Fruit fly (Drosophila melanogaster): ENCODE measurements around the gene CG33722.

CG33722 gene

dm6 chr3R:8240302-8240682 lies 3.6 kb upstream of the CG33722 start, which contains the start of gene Ada2b (continued):
- no peak for TF ChIP-seq CG10147 (GFP tag; optimal IDR thresholded peaks at IDR 0.05)
- TF ChIP-seq Dfd (GFP tag; optimal IDR thresholded peaks at IDR 0.05): no peak
- TF ChIP-seq Oaz (GFP tag; IDR thresholded peaks at IDR 0.05): no peak
- no peak for TF ChIP-seq CHES-1-like (GFP tag; optimal IDR thresholded peaks at IDR 0.05)
- no peak for TF ChIP-seq Hmr (GFP tag; optimal IDR thresholded peaks at IDR 0.05)
- peak; percentile 57 for TF ChIP-seq stwl (tag; optimal IDR thresholded peaks at IDR 0.05)
- no peak for TF ChIP-seq CG4854 (GFP tag; optimal IDR thresholded peaks at IDR 0.05)
- TF ChIP-seq CoRest (tag; optimal IDR thresholded peaks at IDR 0.05): no peak
- TF ChIP-seq CG12769 (tag; optimal IDR thresholded peaks at IDR 0.05): no peak
- no peak for TF ChIP-seq CG7745 (tag; optimal IDR thresholded peaks at IDR 0.05)
- no peak for TF ChIP-seq CG14441 (GFP tag; IDR thresholded peaks at IDR 0.05)
- no peak for TF ChIP-seq PHDP (tag; optimal IDR thresholded peaks at IDR 0.05)
- TF ChIP-seq Awh (GFP tag; IDR thresholded peaks at IDR 0.05): no peak
- TF ChIP-seq CG12219 (GFP tag; optimal IDR thresholded peaks at IDR 0.05): no peak
- TF ChIP-seq CG16813 (GFP tag; IDR thresholded peaks at IDR 0.05; ENCODE audit: partially characterized antibody): peak; percentile 41; the same call in 1 of the 3 replicates
- TF ChIP-seq D19A (tag; optimal IDR thresholded peaks at IDR 0.05): no peak
- TF ChIP-seq crc (GFP tag; optimal IDR thresholded peaks at IDR 0.05): no peak
- no peak for TF ChIP-seq salm (tag; optimal IDR thresholded peaks at IDR 0.05)
- no peak for TF ChIP-seq C15 (GFP tag; IDR thresholded peaks at IDR 0.05)
- TF ChIP-seq CG11695 (GFP tag; IDR thresholded peaks at IDR 0.05): no peak
- no peak for TF ChIP-seq yki (optimal IDR thresholded peaks at IDR 0.05)
- TF ChIP-seq Atf6 (GFP tag; IDR thresholded peaks at IDR 0.05): 0 out of 2 replicates have a peak, but pooled peaks have one; percentile 6
- no peak for TF ChIP-seq Fer2 (tag; optimal IDR thresholded peaks at IDR 0.05)
- no peak for TF ChIP-seq lov (optimal IDR thresholded peaks at IDR 0.05)
- 0 out of 3 replicates have a peak, but pooled peaks have one; percentile 2 for TF ChIP-seq lov (GFP tag; IDR thresholded peaks at IDR 0.05)
- TF ChIP-seq Max (GFP tag; optimal IDR thresholded peaks at IDR 0.05): no peak
- no peak for TF ChIP-seq CG18619 (GFP tag; optimal IDR thresholded peaks at IDR 0.05)
- no peak for TF ChIP-seq sc (optimal IDR thresholded peaks at IDR 0.05)
- TF ChIP-seq sc (GFP tag; optimal IDR thresholded peaks at IDR 0.05): no peak
- no peak for TF ChIP-seq fd3F (GFP tag; optimal IDR thresholded peaks at IDR 0.05)
- no peak for TF ChIP-seq wek (GFP tag; optimal IDR thresholded peaks at IDR 0.05)
- no peak for TF ChIP-seq CG2889 (GFP tag; IDR thresholded peaks at IDR 0.05)
- TF ChIP-seq Hr51 (GFP tag; optimal IDR thresholded peaks at IDR 0.05): no peak
- no peak for TF ChIP-seq tx (GFP tag; optimal IDR thresholded peaks at IDR 0.05)
- no peak for TF ChIP-seq gro (GFP tag; optimal IDR thresholded peaks at IDR 0.05)
- TF ChIP-seq pzg (GFP tag; optimal IDR thresholded peaks at IDR 0.05): peak; percentile 73
- TF ChIP-seq CG31365 (tag; optimal IDR thresholded peaks at IDR 0.05): no peak
- TF ChIP-seq CG10959 (GFP tag; IDR thresholded peaks at IDR 0.05): no peak
- no peak for TF ChIP-seq CG1529 (GFP tag; optimal IDR thresholded peaks at IDR 0.05)
- TF ChIP-seq Ada2b (GFP tag; IDR thresholded peaks at IDR 0.05): no peak
- TF ChIP-seq CG9932 (GFP tag; IDR thresholded peaks at IDR 0.05): no peak
- no peak for TF ChIP-seq ATbp (GFP tag; optimal IDR thresholded peaks at IDR 0.05)
- TF ChIP-seq otp (GFP tag; IDR thresholded peaks at IDR 0.05): no peak
- TF ChIP-seq Nf-YC (tag; optimal IDR thresholded peaks at IDR 0.05): no peak
- no peak for TF ChIP-seq Lhr (GFP tag; optimal IDR thresholded peaks at IDR 0.05)
- peak; percentile 92 for TF ChIP-seq CG4617 (GFP tag; optimal IDR thresholded peaks at IDR 0.05; ENCODE audit: borderline replicate concordance)
- no peak for TF ChIP-seq crol (GFP tag; IDR thresholded peaks at IDR 0.05)
- TF ChIP-seq Dip3 (GFP tag; optimal IDR thresholded peaks at IDR 0.05): no peak
- TF ChIP-seq Ets97D (GFP tag; optimal IDR thresholded peaks at IDR 0.05): peak; percentile 7
- TF ChIP-seq run (tag; optimal IDR thresholded peaks at IDR 0.05): no peak
- no peak for TF ChIP-seq CG12104 (GFP tag; optimal IDR thresholded peaks at IDR 0.05)
- no peak for TF ChIP-seq pfk (GFP tag; optimal IDR thresholded peaks at IDR 0.05)
- TF ChIP-seq Gug (GFP tag; IDR thresholded peaks at IDR 0.05): no peak; the same call in 3 of the 4 replicates
